Worm (Caenorhabditis elegans) whole organism, midembryonic: Measurements from ENCODE around the gene plp-1.

Experiments
- flt-1 ChIP-seq: fragments of 200-800 bp; sonication (Bioruptor generic); IDR thresholded peaks from 2 replicates; pipeline ENCODE4 v1.3.6; 2022; ENCODE audit warnings: missing genetic modification characterization, missing compliant biosample characterization
- klf-2 ChIP-seq: fragments of 200-800 bp; sonication (Bioruptor generic); conservative IDR thresholded peaks from 2 replicates; pipeline ENCODE4 v1.3.6; 2022; ENCODE audit warnings: missing genetic modification reagents, missing genetic modification characterization, missing compliant biosample characterization
- ref-1 ChIP-seq: fragments of 200-800 bp; sonication (Bioruptor generic); conservative IDR thresholded peaks from 2 replicates; pipeline ENCODE4 v1.3.6; 2022; ENCODE audit warnings: missing genetic modification reagents, missing genetic modification characterization, missing compliant biosample characterization
- tab-1 ChIP-seq: fragments of 200-800 bp; sonication (Bioruptor generic); IDR thresholded peaks from 2 replicates; pipeline ENCODE4 v1.3.6; 2022; ENCODE audit warnings: missing genetic modification characterization, missing compliant biosample characterization

ce11 chrIV:7605413-7605812, 27.7 kb upstream of the plp-1 start:
- TF ChIP-seq ref-1 (GFP tag; lab: Robert Waterston, UW), result no peak
- no peak for TF ChIP-seq tab-1 (GFP tag; lab: Robert Waterston, UW)
- TF ChIP-seq flt-1 (GFP tag; lab: Robert Waterston, UW), result no peak
- TF ChIP-seq klf-2 (GFP tag; lab: Robert Waterston, UW), result no peak
